Worm (Caenorhabditis elegans): ENCODE results near the gene K08F8.7.

DNA sequence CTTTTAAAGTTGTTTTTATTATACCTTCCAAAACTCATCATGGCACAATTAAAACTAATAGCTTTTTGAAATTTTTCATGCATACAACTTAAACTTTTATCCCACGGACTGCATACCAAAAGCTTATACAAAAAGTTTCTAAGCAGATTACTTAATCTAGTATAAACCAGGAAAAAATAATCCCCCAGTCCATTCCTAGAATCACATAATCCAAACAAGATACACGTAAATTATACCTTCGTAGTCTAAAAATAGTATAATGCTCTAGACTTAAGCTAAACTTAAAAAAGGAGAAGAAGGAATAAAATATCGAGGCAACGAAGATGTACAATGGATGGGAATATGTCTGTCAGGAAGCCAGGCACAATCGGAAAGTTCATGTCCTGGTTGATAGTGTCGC lies 40.1 kb upstream of the K08F8.7 start:
- TF ChIP-seq nhr-11 (tag; optimal IDR thresholded peaks at IDR 0.05) (no peak), pax-1 (tag; optimal IDR thresholded peaks at IDR 0.05) (no peak), zip-5 (tag; optimal IDR thresholded peaks at IDR 0.05) (no peak), ceh-30 (tag; optimal IDR thresholded peaks at IDR 0.05) (no peak), nfya-1 (tag; optimal IDR thresholded peaks at IDR 0.05) (no peak), ceh-22 (tag; optimal IDR thresholded peaks at IDR 0.05) (no peak), ceh-2 (tag; optimal IDR thresholded peaks at IDR 0.05) (no peak), lin-11 (tag; optimal IDR thresholded peaks at IDR 0.05) (no peak)

All from whole organism, late embryonic.